Worm (Caenorhabditis elegans): ENCODE results near the gene dct-13.

Gene dct-13

DNA sequence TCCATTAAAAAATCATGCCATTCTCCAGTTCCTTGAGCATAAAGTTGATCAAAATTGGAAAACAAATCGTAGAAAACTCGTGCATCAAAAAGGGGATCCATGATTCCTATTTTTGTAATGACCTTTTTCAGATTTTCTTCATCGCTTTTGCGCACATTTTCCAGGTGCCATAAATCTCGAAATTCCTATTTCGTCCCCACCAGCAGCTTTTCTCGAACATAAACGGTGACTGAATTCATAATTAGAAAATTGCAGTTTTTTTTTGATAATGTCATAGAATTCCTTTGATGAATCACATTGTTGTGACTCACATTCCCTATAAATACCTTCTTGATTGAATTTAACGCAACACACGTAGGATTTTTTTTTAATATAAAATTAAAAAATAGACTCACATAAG, 5.6 kb upstream of the dct-13 start, which contains the start of gene nhr-229:
Gene nhr-229, minus strand, starts transcription at position 101 of the 400 bp plus-strand sequence.
- TF ChIP-seq nhr-77 (tag; optimal IDR thresholded peaks at IDR 0.05) (no peak), F13H6.1 (tag; optimal IDR thresholded peaks at IDR 0.05) (no peak), lin-39 (tag; optimal IDR thresholded peaks at IDR 0.05) (no peak)

DNA sequence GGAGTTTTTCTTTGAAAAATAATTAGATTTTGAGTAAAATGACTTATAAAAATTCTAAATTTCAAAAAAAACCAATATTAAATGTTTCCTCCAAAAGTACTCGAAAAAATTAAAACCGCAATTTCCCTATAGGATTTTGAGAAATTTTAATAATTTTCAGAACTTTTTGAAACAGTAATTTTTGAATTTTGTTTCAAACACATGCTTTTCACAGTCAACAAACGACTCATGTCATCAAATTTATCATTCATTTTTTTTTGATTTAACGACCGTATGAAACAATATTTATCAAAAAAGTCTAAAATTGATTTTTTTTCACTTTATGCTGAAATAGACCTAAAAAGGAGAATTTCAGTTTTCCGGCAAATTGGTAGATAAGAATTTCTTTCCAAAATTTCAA, 1.7 kb upstream of the dct-13 start:
- TF ChIP-seq egl-27 (tag; optimal IDR thresholded peaks at IDR 0.05) = no peak
- no peak for TF ChIP-seq nhr-11 (tag; optimal IDR thresholded peaks at IDR 0.05)
- TF ChIP-seq elt-1 (tag; optimal IDR thresholded peaks at IDR 0.05) = no peak
- no peak for TF ChIP-seq ceh-16 (tag; optimal IDR thresholded peaks at IDR 0.05)
- TF ChIP-seq crh-2 (tag; optimal IDR thresholded peaks at IDR 0.05) = no peak
- no peak for TF ChIP-seq nhr-77 (tag; optimal IDR thresholded peaks at IDR 0.05)
- TF ChIP-seq aly-2 (tag; optimal IDR thresholded peaks at IDR 0.05) = no peak
- no peak for TF ChIP-seq nhr-25 (tag; optimal IDR thresholded peaks at IDR 0.05)

DNA sequence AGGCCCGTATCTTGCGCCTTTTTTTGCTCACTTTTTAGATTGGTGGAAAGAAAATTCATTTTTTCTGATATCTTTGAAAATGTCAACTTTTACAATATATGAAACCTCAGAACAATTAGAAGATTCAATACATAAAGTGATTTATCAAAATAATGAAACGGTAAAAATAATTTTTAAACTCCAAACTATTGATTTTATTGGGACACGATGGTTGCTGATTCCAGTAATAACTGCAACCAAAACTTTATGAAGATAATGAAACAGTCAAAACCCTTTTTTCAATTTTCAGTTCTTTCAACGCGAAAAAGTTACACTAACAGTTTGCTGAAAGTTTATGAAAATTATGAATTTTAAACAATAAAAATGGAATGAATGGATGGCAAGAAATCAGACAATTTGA, 3.9 kb downstream of the dct-13 start:
- no peak for TF ChIP-seq egl-27 (tag; optimal IDR thresholded peaks at IDR 0.05)

DNA sequence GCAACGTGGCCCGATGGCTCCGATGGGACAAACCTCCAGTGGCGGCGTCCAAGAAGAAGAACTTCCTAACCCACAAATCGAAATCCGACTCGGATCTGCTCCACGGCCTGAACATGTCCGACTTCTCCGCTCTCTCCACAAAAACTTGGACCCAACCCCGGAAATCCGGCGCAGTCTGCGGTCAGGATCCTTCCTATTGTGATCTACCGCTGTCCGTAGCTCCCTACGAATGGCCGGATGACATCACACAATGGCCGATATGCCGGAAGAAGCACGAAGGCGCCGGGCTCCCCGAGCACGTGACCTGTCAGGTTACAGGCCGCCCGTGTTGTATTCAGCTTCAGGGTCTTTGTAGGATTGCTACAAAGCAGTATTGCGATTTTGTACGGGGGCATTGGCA, 14.6 kb downstream of the dct-13 start:
- no peak for TF ChIP-seq unc-62 (GFP tag; optimal IDR thresholded peaks at IDR 0.05)
- TF ChIP-seq nhr-25 (tag; optimal IDR thresholded peaks at IDR 0.05) = no peak
- no peak for TF ChIP-seq egl-27 (tag; optimal IDR thresholded peaks at IDR 0.05)
- TF ChIP-seq mdl-1 (tag; optimal IDR thresholded peaks at IDR 0.05) = no peak
- TF ChIP-seq snpc-4 (tag; optimal IDR thresholded peaks at IDR 0.05) = no peak
- no peak for TF ChIP-seq nhr-6 (tag; optimal IDR thresholded peaks at IDR 0.05)
- TF ChIP-seq ceh-16 (tag; optimal IDR thresholded peaks at IDR 0.05) = no peak
- no peak for TF ChIP-seq ztf-1 (GFP tag; conservative IDR thresholded peaks at IDR 0.05)
- TF ChIP-seq unc-39 (tag; optimal IDR thresholded peaks at IDR 0.05) = no peak
- TF ChIP-seq blmp-1 (tag; optimal IDR thresholded peaks at IDR 0.05; ENCODE audit: insufficient read depth) = no peak
- no peak for TF ChIP-seq ceh-82 (tag; optimal IDR thresholded peaks at IDR 0.05)
- no peak for TF ChIP-seq nhr-11 (tag; optimal IDR thresholded peaks at IDR 0.05)
- no peak for TF ChIP-seq lsy-2 (tag; optimal IDR thresholded peaks at IDR 0.05)
- no peak for TF ChIP-seq nhr-129 (tag; optimal IDR thresholded peaks at IDR 0.05)
- no peak for TF ChIP-seq F13H6.1 (tag; optimal IDR thresholded peaks at IDR 0.05)
- no peak for TF ChIP-seq nhr-10 (tag; optimal IDR thresholded peaks at IDR 0.05)
- TF ChIP-seq ZK546.5 (tag; optimal IDR thresholded peaks at IDR 0.05) = no peak
- TF ChIP-seq elt-1 (tag; optimal IDR thresholded peaks at IDR 0.05) = no peak
- TF ChIP-seq nhr-23 (tag; optimal IDR thresholded peaks at IDR 0.05) = no peak
- no peak for TF ChIP-seq skn-1 (tag; optimal IDR thresholded peaks at IDR 0.05)

- TF ChIP-seq skn-1 (tag; optimal IDR thresholded peaks at IDR 0.05) (no peak), F13H6.1 (tag; optimal IDR thresholded peaks at IDR 0.05) (no peak), R02D3.7 (tag; optimal IDR thresholded peaks at IDR 0.05) (no peak), nhr-21 (tag; optimal IDR thresholded peaks at IDR 0.05) (no peak), nhr-237 (tag; optimal IDR thresholded peaks at IDR 0.05) (no peak), mdl-1 (tag; optimal IDR thresholded peaks at IDR 0.05) (no peak), snpc-4 (tag; optimal IDR thresholded peaks at IDR 0.05) (no peak), nhr-10 (tag; optimal IDR thresholded peaks at IDR 0.05) (no peak), blmp-1 (tag; optimal IDR thresholded peaks at IDR 0.05; ENCODE audit: insufficient read depth) (no peak)
Observed at ce11 chrIV:17005734-17006133, 19.2 kb downstream of the dct-13 start.

ce11 chrIV:16995425-16995824, 29.5 kb downstream of the dct-13 start, which contains the start of gene rom-4:
TSS of gene rom-4 (plus strand) at chrIV:16995822.
- TF ChIP-seq egl-27 (tag; optimal IDR thresholded peaks at IDR 0.05) (no peak), ceh-16 (tag; optimal IDR thresholded peaks at IDR 0.05) (no peak), alr-1 (tag; optimal IDR thresholded peaks at IDR 0.05) (no peak), ama-1 (optimal IDR thresholded peaks at IDR 0.05) (no peak), blmp-1 (tag; optimal IDR thresholded peaks at IDR 0.05; ENCODE audit: insufficient read depth) (no peak), nhr-11 (tag; optimal IDR thresholded peaks at IDR 0.05) (no peak), Y55F3AM.14 (GFP tag; optimal IDR thresholded peaks at IDR 0.05) (no peak), nhr-21 (tag; optimal IDR thresholded peaks at IDR 0.05) (peak; percentile 32), nhr-237 (tag; optimal IDR thresholded peaks at IDR 0.05) (no peak), unc-55 (GFP tag; optimal IDR thresholded peaks at IDR 0.05) (peak; percentile 68), F13H6.1 (tag; optimal IDR thresholded peaks at IDR 0.05) (peak; percentile 66), lin-11 (tag; optimal IDR thresholded peaks at IDR 0.05) (peak; percentile 9), fos-1 (tag; optimal IDR thresholded peaks at IDR 0.05) (peak; percentile 66), ceh-82 (tag; optimal IDR thresholded peaks at IDR 0.05) (no peak), C34F6.9 (tag; optimal IDR thresholded peaks at IDR 0.05) (peak; percentile 79), gmeb-1 (tag; optimal IDR thresholded peaks at IDR 0.05) (peak; percentile 95), elt-1 (tag; optimal IDR thresholded peaks at IDR 0.05) (no peak), lsy-2 (tag; optimal IDR thresholded peaks at IDR 0.05) (peak; percentile 45 to 76), sma-3 (GFP tag; optimal IDR thresholded peaks at IDR 0.05) (peak; percentile 75), lin-13 (GFP tag; optimal IDR thresholded peaks at IDR 0.05) (peak; percentile 48), nhr-10 (tag; optimal IDR thresholded peaks at IDR 0.05) (no peak), crh-2 (tag; optimal IDR thresholded peaks at IDR 0.05) (peak; percentile 22), nhr-25 (tag; optimal IDR thresholded peaks at IDR 0.05) (peak; percentile 44), mab-5 (tag; optimal IDR thresholded peaks at IDR 0.05) (peak; percentile 9)
